Fruit fly (Drosophila melanogaster) whole organism, pupa: ENCODE data around the gene cno.

ENCODE experiments used
- CG10348 ChIP-seq: fragments of 200-800 bp; sonication (Bioruptor generic); IDR thresholded peaks from 2 replicates; pipeline ENCODE4 v1.3.6; 2022; ENCODE audit warnings: missing biosample characterization, missing genetic modification characterization
- CG12605 ChIP-seq: fragments of 200-800 bp; sonication (Bioruptor generic); IDR thresholded peaks from 2 replicates; pipeline ENCODE4 v1.3.6; 2022; ENCODE audit warnings: missing biosample characterization, missing genetic modification characterization
- CG13204 ChIP-seq: fragments of 200-800 bp; sonication (Bioruptor generic); optimal IDR thresholded peaks from 2 replicates; lab custom pipeline; 2018; ENCODE audit warnings: missing biosample characterization, mild to moderate bottlenecking, missing genetic modification characterization, moderate library complexity
- CG14655 ChIP-seq: fragments of 200-800 bp; sonication (Bioruptor generic); optimal IDR thresholded peaks from 3 replicates; lab custom pipeline; 2017; ENCODE audit warnings: mild to moderate bottlenecking, missing biosample characterization, missing genetic modification reagents, missing genetic modification characterization
- CG15710 ChIP-seq: fragments of 200-800 bp; sonication (Bioruptor generic); optimal IDR thresholded peaks from 2 replicates; lab custom pipeline; 2018; ENCODE audit warnings: missing biosample characterization, mild to moderate bottlenecking, missing genetic modification characterization, moderate library complexity
- CG17806 ChIP-seq: fragments of 200-800 bp; sonication (Bioruptor generic); optimal IDR thresholded peaks from 2 replicates; lab custom pipeline; 2018; ENCODE audit warnings: missing biosample characterization, mild to moderate bottlenecking, missing genetic modification characterization, moderate library complexity
- CG32121 ChIP-seq: fragments of 200-800 bp; sonication (Bioruptor generic); IDR thresholded peaks from 2 replicates; pipeline ENCODE4 v1.3.6; 2022; ENCODE audit warnings: missing biosample characterization, missing genetic modification characterization
- CG34367 ChIP-seq: fragments of 200-800 bp; sonication (Bioruptor generic); optimal IDR thresholded peaks from 2 replicates; lab custom pipeline; 2018; ENCODE audit warnings: missing biosample characterization, mild to moderate bottlenecking, missing genetic modification characterization
- CG4496 ChIP-seq: fragments of 200-800 bp; sonication (Bioruptor generic); IDR thresholded peaks from 3 replicates; pipeline ENCODE4 v1.3.6; 2022; ENCODE audit warnings: missing biosample characterization, missing genetic modification characterization
- CG8159 ChIP-seq: fragments of 200-800 bp; sonication (Bioruptor generic); optimal IDR thresholded peaks from 3 replicates; lab custom pipeline; 2018; ENCODE audit warnings: missing biosample characterization, mild to moderate bottlenecking, missing genetic modification characterization, moderate library complexity
- CG8301 ChIP-seq: fragments of 200-800 bp; sonication (Bioruptor generic); optimal IDR thresholded peaks from 2 replicates; lab custom pipeline; 2018; ENCODE audit warnings: missing biosample characterization, mild to moderate bottlenecking, missing genetic modification characterization
- CG9948 ChIP-seq: fragments of 200-800 bp; sonication (Bioruptor generic); optimal IDR thresholded peaks from 2 replicates; lab custom pipeline; 2018; ENCODE audit warnings: missing biosample characterization, mild to moderate bottlenecking, missing genetic modification characterization, moderate library complexity
- D1 ChIP-seq: fragments of 200-800 bp; sonication (Bioruptor generic); optimal IDR thresholded peaks from 2 replicates; lab custom pipeline; 2018; ENCODE audit warnings: missing biosample characterization, mild to moderate bottlenecking, missing genetic modification characterization, moderate library complexity
- EcR ChIP-seq: fragments of 200-800 bp; sonication (Bioruptor generic); optimal IDR thresholded peaks from 3 replicates; lab custom pipeline; 2019; ENCODE audit warnings: missing biosample characterization, missing genetic modification characterization, mild to moderate bottlenecking, moderate library complexity, missing genetic modification reagents
- Ets98B ChIP-seq: fragments of 200-800 bp; sonication (Bioruptor generic); IDR thresholded peaks from 2 replicates; pipeline ENCODE4 v1.3.6; 2022; ENCODE audit warnings: missing biosample characterization, missing genetic modification characterization
- Pif1A ChIP-seq: fragments of 200-800 bp; sonication (Bioruptor generic); optimal IDR thresholded peaks from 3 replicates; lab custom pipeline; 2016; ENCODE audit warnings: missing biosample characterization, missing genetic modification characterization
- Pif1B ChIP-seq: fragments of 200-800 bp; sonication (Bioruptor generic); optimal IDR thresholded peaks from 3 replicates; lab custom pipeline; 2016; ENCODE audit warnings: missing biosample characterization, missing genetic modification characterization
- Snoo ChIP-seq: fragments of 200-800 bp; sonication (Bioruptor generic); optimal IDR thresholded peaks from 3 replicates; lab custom pipeline; 2017; ENCODE audit warnings: missing biosample characterization, mild to moderate bottlenecking, missing genetic modification characterization, inconsistent platforms
- fd96Ca ChIP-seq: fragments of 200-800 bp; sonication (Bioruptor generic); IDR thresholded peaks from 3 replicates; pipeline ENCODE4 v1.3.6; 2022; ENCODE audit warnings: missing biosample characterization, missing genetic modification characterization
- gl ChIP-seq: fragments of 200-800 bp; sonication (Bioruptor generic); optimal IDR thresholded peaks from 2 replicates; lab custom pipeline; 2018; ENCODE audit warnings: missing biosample characterization, mild to moderate bottlenecking, missing genetic modification characterization
- rn ChIP-seq: fragments of 200-800 bp; sonication (Bioruptor generic); IDR thresholded peaks from 2 replicates; pipeline ENCODE4 v1.3.6; 2022; ENCODE audit warnings: missing biosample characterization, missing genetic modification characterization

The cno gene

DNA sequence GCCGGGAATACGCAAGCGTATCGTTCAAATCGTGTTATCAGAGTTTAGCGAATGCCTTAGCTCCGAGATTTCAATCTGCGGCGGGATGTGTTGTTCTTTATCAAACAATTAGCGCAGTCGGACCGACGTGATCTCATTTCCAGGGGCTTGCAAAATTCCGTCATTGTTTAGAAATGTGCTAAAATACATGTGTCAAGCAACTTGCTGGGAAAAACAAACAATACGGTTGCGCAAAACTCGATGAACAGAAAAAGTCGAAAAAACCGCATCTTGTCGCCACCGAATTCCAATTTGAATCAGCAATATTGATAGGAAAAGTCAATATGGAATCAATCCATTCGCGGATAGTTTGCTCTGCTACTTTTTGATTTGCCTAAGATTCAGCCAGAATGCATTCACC, 45.3 kb upstream of the cno start, which contains the start of gene Tim17a2:
Tim17a2 (minus strand) TSS at position 101 of the 400 bp plus-strand sequence.
- TF ChIP-seq gl (no peak), Ets98B (no peak), Snoo (tag; lab: Kevin White, UChicago) (no peak), CG13204 (GFP tag; lab: Kevin White, UChicago) (no peak), CG17806 (tag; lab: Kevin White, UChicago) (no peak), CG10348 (GFP tag; lab: Robert Waterston, UW) (no peak)

dm6 chr3R:5261996-5262535, 44.8 kb upstream of the cno start:
- TF ChIP-seq CG34367 (no peak), CG12605 (GFP tag; lab: Robert Waterston, UW) (no peak), Pif1A (GFP tag; lab: Kevin White, UChicago) (no peak), Pif1B (GFP tag; lab: Kevin White, UChicago) (no peak), CG14655 (GFP tag; lab: Kevin White, UChicago) (no peak), CG32121 (GFP tag; lab: Robert Waterston, UW) (no peak), CG8159 (tag; lab: Kevin White, UChicago) (no peak), CG15710 (tag; lab: Kevin White, UChicago) (no peak), CG9948 (tag; lab: Kevin White, UChicago) (no peak)
- TF ChIP-seq, all 21 proteins: peak for 0

DNA sequence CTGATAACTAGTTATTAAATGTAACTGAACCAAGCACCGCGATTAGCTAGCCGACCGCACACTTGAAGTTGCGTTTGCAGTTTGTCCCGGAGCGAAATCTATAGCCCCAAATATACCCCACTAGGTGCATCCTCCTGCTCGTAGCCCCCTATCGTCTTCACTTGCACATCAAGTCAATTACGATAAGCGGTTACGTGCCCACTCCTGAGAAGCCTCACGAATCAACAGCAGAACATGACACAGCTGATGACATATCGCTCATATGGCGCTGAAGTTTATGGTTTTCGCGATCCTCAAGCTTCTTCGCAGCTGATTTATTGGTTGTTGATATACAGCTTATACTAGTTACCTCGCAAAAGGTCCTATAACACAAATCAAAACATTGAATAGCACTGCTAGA, 44.0 kb upstream of the cno start:
- TF ChIP-seq D1 (tag; lab: Kevin White, UChicago), result no peak
- no peak for TF ChIP-seq fd96Ca (GFP tag; lab: Robert Waterston, UW)
- no peak for TF ChIP-seq CG8159 (tag; lab: Kevin White, UChicago)
- no peak for TF ChIP-seq rn (GFP tag; lab: Robert Waterston, UW)
- TF ChIP-seq gl, result no peak
- no peak for TF ChIP-seq CG13204 (GFP tag; lab: Kevin White, UChicago)
- TF ChIP-seq, all 21 proteins: peak for 0

dm6 chr3R:5257147-5257487, 39.9 kb upstream of the cno start:
- TF ChIP-seq CG4496 (peak; percentile 14; the same call in 1 of the 3 replicates), Snoo (tag; lab: Kevin White, UChicago) (no peak), CG8159 (tag; lab: Kevin White, UChicago) (no peak)

DNA sequence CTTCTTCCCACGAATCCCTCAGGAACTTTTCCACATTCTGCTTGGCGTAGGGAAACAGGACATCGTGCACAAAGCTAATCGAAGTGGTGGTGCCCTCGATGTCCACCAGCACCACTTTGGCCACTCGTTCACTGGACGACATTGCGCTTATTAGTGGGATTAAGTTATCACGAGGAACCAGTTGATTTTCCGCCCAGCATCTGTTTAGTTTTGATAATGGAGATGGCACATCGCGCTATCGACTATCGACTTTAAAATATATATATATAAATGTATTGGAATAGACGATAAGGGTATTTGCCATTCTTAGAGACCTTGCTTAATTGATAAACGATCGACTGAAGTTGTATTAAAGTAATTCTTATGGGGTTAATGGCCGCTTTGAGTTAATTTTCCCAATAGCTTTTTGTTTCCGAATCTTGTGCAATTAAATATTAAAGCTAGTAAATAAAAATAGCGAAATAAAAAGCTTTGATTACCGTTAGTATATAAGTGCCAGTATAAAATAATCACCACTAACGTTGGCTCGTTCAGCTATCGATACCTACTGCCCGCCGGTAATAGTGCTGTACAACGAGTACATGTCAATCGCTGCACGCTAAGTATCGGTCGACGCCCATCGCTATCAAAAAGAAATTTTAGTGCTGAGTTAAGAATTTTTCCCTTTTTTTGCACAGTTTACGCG, 39.3 kb upstream of the cno start, which contains the start of the genes Enoph and Hph:
Enoph (minus strand) TSS at position 220 of the 685 bp plus-strand sequence.
Hph (plus strand) TSS at position 576 of the 685 bp plus-strand sequence.
- TF ChIP-seq gl (no peak), rn (GFP tag; lab: Robert Waterston, UW) (no peak), CG14655 (GFP tag; lab: Kevin White, UChicago) (no peak), CG34367 (peak; percentile 52), CG4496 (peak; percentile 73), CG8301 (peak; percentile 50), CG9948 (tag; lab: Kevin White, UChicago) (peak; percentile 46), EcR (GFP tag; lab: Kevin White, UChicago) (no peak), Pif1B (GFP tag; lab: Kevin White, UChicago) (peak; percentile 54), Ets98B (no peak), CG10348 (GFP tag; lab: Robert Waterston, UW) (no peak), D1 (tag; lab: Kevin White, UChicago) (no peak), CG17806 (tag; lab: Kevin White, UChicago) (peak; percentile 58), CG12605 (GFP tag; lab: Robert Waterston, UW) (0 out of 2 replicates have a peak, but pooled peaks have one; percentile 9), fd96Ca (GFP tag; lab: Robert Waterston, UW) (peak; percentile 78), Pif1A (GFP tag; lab: Kevin White, UChicago) (peak; percentile 31), CG32121 (GFP tag; lab: Robert Waterston, UW) (0 out of 2 replicates have a peak, but pooled peaks have one; percentile 25), CG15710 (tag; lab: Kevin White, UChicago) (peak; percentile 69), CG13204 (GFP tag; lab: Kevin White, UChicago) (no peak), CG8159 (tag; lab: Kevin White, UChicago) (peak; percentile 63), Snoo (tag; lab: Kevin White, UChicago) (peak; percentile 52)

DNA sequence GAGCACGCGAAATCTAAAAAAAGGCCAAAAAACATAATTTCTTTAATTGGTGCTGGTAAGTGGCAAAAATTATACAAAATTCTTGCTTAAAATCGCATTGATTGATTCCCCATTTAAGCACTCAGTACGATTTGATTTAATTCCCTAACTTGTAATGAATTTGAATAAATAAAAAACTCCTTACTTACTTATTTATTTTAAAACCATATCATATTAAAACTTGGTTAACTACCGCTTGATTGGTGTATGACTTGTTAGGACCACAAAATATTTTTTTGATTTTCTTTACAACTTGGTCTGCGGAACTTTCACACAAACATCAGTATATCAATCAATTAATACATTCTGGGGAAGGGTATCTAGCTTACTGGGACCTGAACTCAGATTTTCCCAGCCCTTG, 35.6 kb upstream of the cno start, which contains the start of gene CG1113:
CG1113 (plus strand) TSS at position 301 of the 400 bp plus-strand sequence.
- TF ChIP-seq CG10348 (GFP tag; lab: Robert Waterston, UW), result no peak
- TF ChIP-seq CG13204 (GFP tag; lab: Kevin White, UChicago), result no peak
- TF ChIP-seq CG12605 (GFP tag; lab: Robert Waterston, UW), result no peak
- no peak for TF ChIP-seq Pif1A (GFP tag; lab: Kevin White, UChicago)
- no peak for TF ChIP-seq CG8301
- TF ChIP-seq CG4496, result no peak
- TF ChIP-seq gl, result no peak
- TF ChIP-seq CG8159 (tag; lab: Kevin White, UChicago), result no peak
- TF ChIP-seq CG17806 (tag; lab: Kevin White, UChicago), result no peak
- no peak for TF ChIP-seq EcR (GFP tag; lab: Kevin White, UChicago)
- TF ChIP-seq CG15710 (tag; lab: Kevin White, UChicago), result no peak
- TF ChIP-seq Ets98B, result no peak
- no peak for TF ChIP-seq D1 (tag; lab: Kevin White, UChicago)
